Worm (Caenorhabditis elegans): ENCODE measurements around the gene nhr-66.

ce11 chrIV:8239584-8239983 is 3.2 kb upstream of the nhr-66 start:
- TF ChIP-seq ama-1 (optimal IDR thresholded peaks at IDR 0.05), result no peak
- no peak for TF ChIP-seq ceh-36 (tag; optimal IDR thresholded peaks at IDR 0.05)
- TF ChIP-seq hnd-1 (tag; optimal IDR thresholded peaks at IDR 0.05), result no peak
- no peak for TF ChIP-seq tra-4 (tag; optimal IDR thresholded peaks at IDR 0.05)
